Fruit fly (Drosophila melanogaster) whole organism, wandering third instar larva: ENCODE data around the gene CG7953.

Experiments
- Abd-B ChIP-seq: fragments of >200 bp; optimal IDR thresholded peaks from 2 replicates; lab custom pipeline; 2017; ENCODE audit warnings: missing biosample characterization, missing genetic modification characterization
- CG32264 ChIP-seq: fragments of 200-800 bp; sonication (Bioruptor generic); optimal IDR thresholded peaks from 2 replicates; lab custom pipeline; 2016; ENCODE audit warnings: missing biosample characterization, missing genetic modification characterization
- CG9705 ChIP-seq: fragments of 200-800 bp; sonication (Bioruptor generic); optimal IDR thresholded peaks from 2 replicates; lab custom pipeline; 2018; ENCODE audit warnings: missing biosample characterization, mild to moderate bottlenecking, missing genetic modification characterization
- CrebA ChIP-seq: fragments of 200-800 bp; sonication (Bioruptor generic); optimal IDR thresholded peaks from 2 replicates; lab custom pipeline; 2016; ENCODE audit warnings: missing biosample characterization, mild to moderate bottlenecking, missing genetic modification characterization, borderline replicate concordance
- Dfd ChIP-seq: fragments of >200 bp; optimal IDR thresholded peaks from 2 replicates; lab custom pipeline; 2017; ENCODE audit warnings: missing biosample characterization, missing genetic modification characterization
- Dif ChIP-seq: fragments of 200-275, 200-300 bp; sonication (Bioruptor generic); optimal IDR thresholded peaks from 2 replicates; lab custom pipeline; 2018; ENCODE audit warnings: missing biosample characterization, missing genetic modification characterization; ENCODE audit not compliant: partially characterized antibody
- GATAd ChIP-seq: sonication (Bioruptor generic); optimal IDR thresholded peaks from 2 replicates; lab custom pipeline; 2016; ENCODE audit warnings: missing biosample characterization, missing genetic modification characterization
- HLH106 ChIP-seq: fragments of 200-800 bp; optimal IDR thresholded peaks from 3 replicates; lab custom pipeline; 2019; ENCODE audit warnings: missing biosample characterization, mild to moderate bottlenecking, missing genetic modification characterization, moderate library complexity
- Hnf4 ChIP-seq: fragments of 200-800 bp; sonication (Bioruptor generic); optimal IDR thresholded peaks from 2 replicates; lab custom pipeline; 2016; ENCODE audit warnings: missing biosample characterization, mild to moderate bottlenecking, missing genetic modification characterization
- Hr78 ChIP-seq: fragments of >200 bp; optimal IDR thresholded peaks from 2 replicates; lab custom pipeline; 2017; ENCODE audit warnings: missing biosample characterization, missing genetic modification characterization
- Hr83 ChIP-seq: fragments of 200-300 bp; sonication (Bioruptor generic); optimal IDR thresholded peaks from 2 replicates; lab custom pipeline; 2016; ENCODE audit warnings: missing biosample characterization, mild to moderate bottlenecking, missing genetic modification characterization, moderate library complexity; ENCODE audit not compliant: poor library complexity, severe bottlenecking
- Jra ChIP-seq: sonication (Bioruptor generic); optimal IDR thresholded peaks from 2 replicates; lab custom pipeline; 2016; ENCODE audit warnings: missing biosample characterization, missing genetic modification characterization
- Mio ChIP-seq: sonication (Bioruptor generic); optimal IDR thresholded peaks from 2 replicates; lab custom pipeline; 2016; ENCODE audit warnings: missing biosample characterization, missing genetic modification characterization
- Myc ChIP-seq: fragments of >200 bp; optimal IDR thresholded peaks from 2 replicates; lab custom pipeline; 2017
- N ChIP-seq: fragments of >200 bp; optimal IDR thresholded peaks from 2 replicates; lab custom pipeline; 2018; ENCODE audit warnings: missing biosample characterization, missing external identifiers, missing genetic modification characterization
- OdsH ChIP-seq: fragments of 200-800 bp; sonication (Bioruptor generic); optimal IDR thresholded peaks from 2 replicates; lab custom pipeline; 2016; ENCODE audit warnings: missing biosample characterization, mild to moderate bottlenecking, missing genetic modification characterization
- Rel ChIP-seq, 2 experiments: fragments of 200-800 bp; sonication (Bioruptor generic) in 1 of 2; optimal IDR thresholded peaks; 2 replicates in 1 of 2; 3 replicates in 1 of 2; lab custom pipeline; 2016 to 2019; ENCODE audit warnings: mild to moderate bottlenecking in 2 of 2, missing biosample characterization in 2 of 2, missing genetic modification characterization in 2 of 2, moderate library complexity in 1 of 2
- Sp1 ChIP-seq: fragments of 200-800 bp; sonication (Bioruptor generic); optimal IDR thresholded peaks from 3 replicates; lab custom pipeline; 2019; ENCODE audit warnings: missing biosample characterization, mild to moderate bottlenecking, missing genetic modification characterization, moderate library complexity
- Vsx2 ChIP-seq: fragments of 200-300, 225-300 bp; sonication (Bioruptor generic); optimal IDR thresholded peaks from 2 replicates; lab custom pipeline; 2018; ENCODE audit warnings: missing biosample characterization, missing genetic modification characterization; ENCODE audit not compliant: partially characterized antibody
- br ChIP-seq: fragments of 200-800 bp; sonication (Bioruptor generic); optimal IDR thresholded peaks from 2 replicates; lab custom pipeline; 2016; ENCODE audit warnings: missing biosample characterization, missing genetic modification characterization
- brk ChIP-seq: fragments of 200-800 bp; sonication (Bioruptor generic); optimal IDR thresholded peaks from 2 replicates; lab custom pipeline; 2016; ENCODE audit warnings: missing biosample characterization, mild to moderate bottlenecking, missing genetic modification characterization
- dl ChIP-seq, 2 experiments: fragments of 175-275, 200-275 bp in 1 of 2; fragments of 200-275 bp in 1 of 2; sonication (Bioruptor generic); optimal IDR thresholded peaks; lab custom pipeline; 2018; ENCODE audit warnings: mild to moderate bottlenecking in 2 of 2, missing biosample characterization in 2 of 2, missing genetic modification characterization in 2 of 2, moderate library complexity in 2 of 2; ENCODE audit not compliant: partially characterized antibody in 2 of 2, insufficient read depth in 1 of 2
- dmrt93B ChIP-seq: fragments of 200-800 bp; sonication (Bioruptor generic); optimal IDR thresholded peaks from 2 replicates; lab custom pipeline; 2018; ENCODE audit warnings: missing biosample characterization, mild to moderate bottlenecking, missing genetic modification characterization
- dsf ChIP-seq: sonication (Bioruptor generic); optimal IDR thresholded peaks from 2 replicates; lab custom pipeline; 2016; ENCODE audit warnings: missing biosample characterization, missing genetic modification characterization, borderline replicate concordance
- ey ChIP-seq: fragments of 200-800 bp; sonication (Bioruptor generic); optimal IDR thresholded peaks from 2 replicates; lab custom pipeline; 2016; ENCODE audit warnings: missing biosample characterization, missing genetic modification characterization
- foxo ChIP-seq, 2 experiments: fragments of 200-800 bp; sonication (Bioruptor generic); optimal IDR thresholded peaks; 2 replicates in 1 of 2; 3 replicates in 1 of 2; lab custom pipeline; 2016 to 2017; ENCODE audit warnings: missing biosample characterization in 2 of 2, missing genetic modification characterization in 2 of 2
- fru ChIP-seq: fragments of 200-800 bp; sonication (Bioruptor generic); optimal IDR thresholded peaks from 3 replicates; lab custom pipeline; 2016; ENCODE audit warnings: missing biosample characterization, mild to moderate bottlenecking, missing genetic modification characterization
- h ChIP-seq: fragments of 200-800 bp; sonication (Bioruptor generic); optimal IDR thresholded peaks from 3 replicates; lab custom pipeline; 2016; ENCODE audit warnings: missing biosample characterization, mild to moderate bottlenecking, missing genetic modification characterization
- jim ChIP-seq: fragments of 175-275, 200-325 bp; sonication (Bioruptor generic); optimal IDR thresholded peaks from 2 replicates; lab custom pipeline; 2016; ENCODE audit warnings: missing biosample characterization, mild to moderate bottlenecking, missing genetic modification characterization
- lola ChIP-seq: fragments of >200 bp; optimal IDR thresholded peaks from 2 replicates; lab custom pipeline; 2017; ENCODE audit warnings: missing biosample characterization, missing genetic modification characterization
- pan ChIP-seq: fragments of >200 bp; optimal IDR thresholded peaks from 2 replicates; lab custom pipeline; 2017
- psq ChIP-seq: fragments of 200-800 bp; sonication (Bioruptor generic); optimal IDR thresholded peaks from 3 replicates; lab custom pipeline; 2017; ENCODE audit warnings: missing biosample characterization, mild to moderate bottlenecking, missing genetic modification characterization, moderate library complexity
- rgr ChIP-seq: fragments of 200-800 bp; sonication (Bioruptor generic); optimal IDR thresholded peaks from 3 replicates; lab custom pipeline; 2016; ENCODE audit warnings: missing biosample characterization, mild to moderate bottlenecking, missing genetic modification characterization
- sage ChIP-seq: fragments of 200-800 bp; sonication (Bioruptor generic); optimal IDR thresholded peaks from 2 replicates; lab custom pipeline; 2016; ENCODE audit warnings: missing biosample characterization, mild to moderate bottlenecking, missing genetic modification characterization
- sv ChIP-seq: fragments of 200-800 bp; sonication (Bioruptor generic); optimal IDR thresholded peaks from 3 replicates; lab custom pipeline; 2016; ENCODE audit warnings: missing biosample characterization, missing genetic modification characterization
- tai ChIP-seq: sonication (Bioruptor generic); optimal IDR thresholded peaks from 2 replicates; lab custom pipeline; 2016; ENCODE audit warnings: missing biosample characterization, missing genetic modification characterization
- usp ChIP-seq: fragments of >200 bp; optimal IDR thresholded peaks from 2 replicates; lab custom pipeline; 2017; ENCODE audit warnings: missing biosample characterization, missing genetic modification characterization
- woc ChIP-seq: sonication (Bioruptor generic); optimal IDR thresholded peaks from 2 replicates; lab custom pipeline; 2016; ENCODE audit warnings: missing biosample characterization, mild to moderate bottlenecking, missing genetic modification characterization

The CG7953 gene

dm6 chr2L:13838647-13839390 is 8.9 kb upstream of the CG7953 start (continued):
- TF ChIP-seq br = peak; percentile 56
- no peak for TF ChIP-seq dmrt93B
- TF ChIP-seq, all 38 proteins: peak for 9

dm6 chr2L:13839744-13840151 is 8.0 kb upstream of the CG7953 start:
- TF ChIP-seq Vsx2 (GFP tag; lab: Kevin White, UChicago) (no peak), dl (GFP tag; optimal IDR thresholded peaks at IDR 0.05; lab: Kevin White, UChicago; ENCODE audit: insufficient read depth in 1 of 2, partially characterized antibody in 2 of 2) (no peak), HLH106 (tag; lab: Kevin White, UChicago) (peak; percentile 91), CG32264 (GFP tag; lab: Kevin White, UChicago) (peak; percentile 59), Sp1 (GFP tag; lab: Kevin White, UChicago) (peak; percentile 92), tai (GFP tag; lab: Kevin White, UChicago) (peak; percentile 74), woc (GFP tag; lab: Kevin White, UChicago) (peak; percentile 65), Rel (GFP tag; optimal IDR thresholded peaks at IDR 0.05; lab: Kevin White, UChicago) (peak; percentile 63), Rel (tag; optimal IDR thresholded peaks at IDR 0.05; lab: Kevin White, UChicago) (peak; percentile 26), CrebA (GFP tag; lab: Kevin White, UChicago) (no peak), Hnf4 (GFP tag; lab: Kevin White, UChicago) (peak; percentile 87), foxo (GFP tag; optimal IDR thresholded peaks at IDR 0.05; lab: Kevin White, UChicago) (peak; percentile 15 to 94), dsf (GFP tag; lab: Kevin White, UChicago) (peak; percentile 29), Jra (GFP tag; lab: Kevin White, UChicago) (peak; percentile 76), CG9705 (GFP tag; lab: Kevin White, UChicago) (peak; percentile 73), brk (GFP tag; lab: Kevin White, UChicago) (peak; percentile 69), N (GFP tag; lab: Kevin White, UChicago) (no peak), fru (GFP tag; lab: Kevin White, UChicago) (peak; percentile 93), Hr83 (GFP tag; lab: Kevin White, UChicago) (no peak), OdsH (GFP tag; lab: Kevin White, UChicago) (peak; percentile 91), sv (GFP tag; lab: Kevin White, UChicago) (peak; percentile 72), Hr78 (GFP tag; lab: Kevin White, UChicago) (no peak), Dfd (GFP tag; lab: Kevin White, UChicago) (peak; percentile 10), pan (lab: Kevin White, UChicago) (no peak), jim (GFP tag; lab: Kevin White, UChicago) (no peak), rgr (peak; percentile 92), Dif (GFP tag; lab: Kevin White, UChicago) (no peak), h (peak; percentile 91), dmrt93B (peak; percentile 82), Myc (lab: Kevin White, UChicago) (no peak), sage (GFP tag; lab: Kevin White, UChicago) (peak; percentile 80), Mio (GFP tag; lab: Kevin White, UChicago) (peak; percentile 8), ey (peak; percentile 92), psq (GFP tag; lab: Kevin White, UChicago) (peak; percentile 85), br (peak; percentile 89), Abd-B (no peak), usp (no peak), GATAd (no peak), lola (GFP tag; lab: Kevin White, UChicago) (no peak)
- TF ChIP-seq, all 38 proteins: peak for 24
